Fruit fly (Drosophila melanogaster): ENCODE results near the gene Wnt10.

dm6 chr2L:7358788-7359187 lies 4.4 kb upstream of the Wnt10 start:
- no peak for TF ChIP-seq EcR (GFP tag; optimal IDR thresholded peaks at IDR 0.05)
- no peak for TF ChIP-seq pan (optimal IDR thresholded peaks at IDR 0.05)
- no peak for TF ChIP-seq psq (optimal IDR thresholded peaks at IDR 0.05)
- TF ChIP-seq CG8478 (optimal IDR thresholded peaks at IDR 0.05), result no peak
- no peak for TF ChIP-seq Dll (optimal IDR thresholded peaks at IDR 0.05)

Data from whole organism.